Worm (Caenorhabditis elegans): ENCODE results near the gene T10D4.14.

ce11 chrII:3135293-3135692 is 16.2 kb downstream of the T10D4.14 start:
- no peak for TF ChIP-seq lin-39 (tag; optimal IDR thresholded peaks at IDR 0.05)
- TF ChIP-seq unc-130 (tag; optimal IDR thresholded peaks at IDR 0.05): no peak
- no peak for TF ChIP-seq unc-62 (GFP tag; optimal IDR thresholded peaks at IDR 0.05)
- no peak for TF ChIP-seq mep-1 (tag; optimal IDR thresholded peaks at IDR 0.05)
- no peak for TF ChIP-seq skn-1 (tag; optimal IDR thresholded peaks at IDR 0.05)
- no peak for TF ChIP-seq zag-1 (tag; optimal IDR thresholded peaks at IDR 0.05)
- no peak for TF ChIP-seq xbp-1 (tag; optimal IDR thresholded peaks at IDR 0.05)
- TF ChIP-seq ceh-82 (tag; optimal IDR thresholded peaks at IDR 0.05): no peak
- no peak for TF ChIP-seq aha-1 (tag; optimal IDR thresholded peaks at IDR 0.05)
- no peak for TF ChIP-seq lin-35 (GFP tag; optimal IDR thresholded peaks at IDR 0.05)
- TF ChIP-seq rnt-1 (tag; optimal IDR thresholded peaks at IDR 0.05): no peak
